Worm (Caenorhabditis elegans): ENCODE data around the gene ZK402.5.
"Not testable (repeated sequence)": the region's sequence is repeated elsewhere in the genome, so short reads cannot be mapped to it uniquely, and the experiment has no call there.

The ZK402.5 gene

DNA sequence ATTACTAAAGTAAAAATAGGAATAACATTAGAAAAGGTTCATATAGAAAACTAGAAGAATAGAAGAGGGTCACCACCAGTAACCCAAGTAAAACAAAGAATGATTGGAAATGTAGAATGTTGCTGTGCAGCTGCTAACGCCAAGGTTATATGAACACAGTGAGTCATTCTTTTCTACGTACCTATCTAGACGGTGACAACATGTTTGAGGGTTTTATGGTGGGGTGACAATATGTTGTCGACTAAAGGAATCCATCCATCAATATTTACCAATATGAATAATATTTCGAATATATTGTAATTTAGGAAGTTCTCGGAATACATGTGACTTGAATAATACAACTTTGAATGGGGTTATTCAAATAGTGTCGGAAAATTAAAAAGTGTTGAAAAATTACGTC lies at the start of gene ZK402.5:
Gene ZK402.5 (minus strand): TSS at position 101 of the 400 bp plus-strand sequence.
- TF ChIP-seq dao-5 (tag; optimal IDR thresholded peaks at IDR 0.05) (no peak), W03F9.2 (tag; optimal IDR thresholded peaks at IDR 0.05) (no peak), him-1 (tag; optimal IDR thresholded peaks at IDR 0.05) (no peak)

DNA sequence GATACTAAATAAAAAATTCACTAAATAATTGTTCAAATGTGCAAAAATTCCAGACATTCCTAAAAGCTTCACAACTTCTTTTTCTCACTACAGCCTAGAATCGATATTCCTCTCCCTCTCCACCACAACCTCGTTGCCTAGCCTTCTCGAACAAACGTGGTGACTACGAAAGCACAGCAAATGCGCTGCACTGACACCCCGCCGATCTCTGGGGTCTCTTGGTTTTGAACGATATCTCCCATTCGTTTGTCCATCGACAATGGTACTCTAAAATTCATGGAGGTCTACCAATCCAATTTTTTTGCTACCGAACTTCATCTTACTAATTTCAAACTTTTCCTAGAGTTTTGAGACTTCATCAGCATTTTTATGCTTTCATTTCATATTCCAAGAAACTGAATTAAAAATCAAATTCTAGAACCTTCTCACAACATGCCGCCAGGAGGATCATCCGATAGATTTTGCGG lies 49.2 kb upstream of the ZK402.5 start, which contains the start of gene W05H7.1:
Gene W05H7.1 (plus strand): TSS at position 417 of the 467 bp plus-strand sequence.
- TF ChIP-seq W03F9.2 (tag; optimal IDR thresholded peaks at IDR 0.05) (no peak), him-1 (tag; optimal IDR thresholded peaks at IDR 0.05) (no peak), dao-5 (tag; optimal IDR thresholded peaks at IDR 0.05) (no peak)

DNA sequence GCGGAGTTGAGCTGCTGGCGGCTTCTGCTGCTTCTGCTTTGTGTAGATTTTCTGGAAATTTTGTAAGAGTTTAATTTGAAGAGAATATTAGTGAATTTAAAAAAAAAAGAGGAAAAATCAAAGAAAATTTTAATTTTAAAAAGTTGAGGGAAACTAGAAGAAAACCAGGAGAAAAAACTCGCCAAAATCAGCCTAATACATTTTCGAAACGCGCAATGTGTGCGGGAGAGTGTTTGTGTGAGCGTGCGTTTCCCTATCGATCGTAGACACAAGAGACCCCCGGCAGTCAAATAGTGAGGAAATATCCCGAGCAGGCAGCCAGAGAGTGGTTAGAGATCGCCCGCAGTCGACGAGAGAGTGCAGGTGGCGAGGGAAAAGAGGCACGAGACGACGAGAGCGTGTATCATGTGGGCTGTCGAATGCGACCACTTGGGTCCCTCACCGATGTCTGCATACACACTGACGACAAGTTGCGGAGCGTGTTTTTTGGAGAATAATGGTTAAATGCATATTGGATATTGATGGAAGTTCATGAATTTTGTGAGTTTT lies 45.5 kb upstream of the ZK402.5 start, which contains the start of gene zfp-3:
Gene zfp-3 (minus strand): TSS at position 51 of the 549 bp plus-strand sequence.
- peak; percentile 62 for TF ChIP-seq dao-5 (tag; optimal IDR thresholded peaks at IDR 0.05)
- TF ChIP-seq him-1 (tag; optimal IDR thresholded peaks at IDR 0.05), result peak; percentile 80
- TF ChIP-seq W03F9.2 (tag; optimal IDR thresholded peaks at IDR 0.05), result peak; percentile 72

DNA sequence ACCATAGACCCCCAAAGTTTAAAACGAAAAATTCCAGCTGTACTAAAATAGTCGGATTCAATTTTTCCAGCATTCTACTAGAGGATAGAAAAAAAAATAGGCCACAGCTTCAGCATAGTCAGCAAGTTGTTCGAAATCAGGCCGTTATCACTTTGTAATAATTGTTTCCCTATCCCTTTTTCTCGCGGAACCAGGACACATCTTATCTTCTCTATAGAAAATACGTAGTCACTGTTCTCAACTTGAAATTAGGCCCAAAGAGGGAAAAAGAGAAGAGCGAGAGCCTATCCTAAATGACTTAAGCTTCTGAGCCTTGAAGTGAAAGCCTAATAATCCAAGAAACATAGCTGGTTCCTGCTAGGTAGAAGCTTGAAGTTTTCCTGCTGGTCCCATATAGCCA lies 44.5 kb upstream of the ZK402.5 start:
- no peak for TF ChIP-seq W03F9.2 (tag; optimal IDR thresholded peaks at IDR 0.05)
- TF ChIP-seq him-1 (tag; optimal IDR thresholded peaks at IDR 0.05), result no peak
- no peak for TF ChIP-seq dao-5 (tag; optimal IDR thresholded peaks at IDR 0.05)

DNA sequence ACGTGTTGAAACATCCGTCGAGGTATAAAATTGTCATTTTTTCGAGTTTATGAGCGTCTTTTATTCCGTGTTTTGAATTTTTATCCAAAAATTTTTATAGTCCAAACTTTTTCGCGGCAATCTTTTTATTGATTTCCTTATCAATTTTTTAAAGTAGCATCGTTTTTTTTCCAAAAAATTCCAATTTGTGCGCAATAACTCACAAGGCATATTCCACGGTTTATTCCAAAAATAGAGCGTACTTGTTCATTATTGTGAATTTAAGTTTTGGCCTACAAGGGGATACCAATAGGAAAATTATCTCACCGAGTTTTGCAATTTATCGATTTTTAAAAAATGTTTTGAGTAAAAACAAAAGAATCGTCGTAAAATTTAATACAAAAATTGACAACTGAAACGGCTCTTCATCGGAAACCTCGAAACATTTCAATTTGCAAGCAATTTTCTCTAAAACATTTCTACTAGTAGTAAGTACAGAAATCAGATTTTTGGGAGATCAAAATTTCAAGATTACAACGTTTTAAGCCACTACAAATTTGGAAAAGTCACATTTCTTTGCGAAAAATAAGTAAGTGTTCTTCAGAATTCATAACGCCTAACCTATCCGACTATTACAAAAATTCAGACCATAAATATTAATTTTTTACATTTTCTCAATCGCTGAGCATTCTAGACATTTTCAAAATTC lies 42.5 kb upstream of the ZK402.5 start:
- TF ChIP-seq him-1 (tag; optimal IDR thresholded peaks at IDR 0.05), result no peak
- TF ChIP-seq W03F9.2 (tag; optimal IDR thresholded peaks at IDR 0.05), result no peak
- no peak for TF ChIP-seq dao-5 (tag; optimal IDR thresholded peaks at IDR 0.05)

DNA sequence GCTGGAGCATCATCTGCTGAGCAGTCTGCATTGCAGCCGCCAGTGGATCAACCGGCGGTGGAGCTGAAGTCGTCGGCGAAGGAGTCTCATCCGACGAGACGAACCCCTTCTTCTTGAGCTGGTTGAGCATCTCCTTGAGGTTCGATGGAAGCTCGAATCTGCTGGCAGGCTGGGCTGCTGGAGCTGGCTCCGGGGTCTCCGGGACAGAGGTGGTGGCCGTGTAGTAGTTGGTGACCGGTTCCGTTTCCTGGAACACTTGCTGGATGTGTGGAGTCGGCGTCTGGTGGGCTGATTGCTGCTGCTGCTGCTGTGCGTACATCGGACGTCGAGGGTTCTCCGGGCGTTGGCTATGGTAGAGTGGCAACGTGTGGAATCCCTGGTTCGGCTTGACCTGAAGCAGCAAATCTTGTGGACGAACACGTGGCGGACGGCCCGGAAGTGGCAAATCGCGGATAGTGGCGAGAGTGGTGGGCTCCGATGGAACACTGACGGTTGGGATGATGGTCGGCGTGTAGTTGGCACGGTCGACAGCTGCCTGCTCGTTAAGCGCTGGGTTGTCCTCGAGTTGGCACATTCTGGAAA lies 40.5 kb upstream of the ZK402.5 start:
- TF ChIP-seq dao-5 (tag; optimal IDR thresholded peaks at IDR 0.05) (no peak), W03F9.2 (tag; optimal IDR thresholded peaks at IDR 0.05) (no peak)

DNA sequence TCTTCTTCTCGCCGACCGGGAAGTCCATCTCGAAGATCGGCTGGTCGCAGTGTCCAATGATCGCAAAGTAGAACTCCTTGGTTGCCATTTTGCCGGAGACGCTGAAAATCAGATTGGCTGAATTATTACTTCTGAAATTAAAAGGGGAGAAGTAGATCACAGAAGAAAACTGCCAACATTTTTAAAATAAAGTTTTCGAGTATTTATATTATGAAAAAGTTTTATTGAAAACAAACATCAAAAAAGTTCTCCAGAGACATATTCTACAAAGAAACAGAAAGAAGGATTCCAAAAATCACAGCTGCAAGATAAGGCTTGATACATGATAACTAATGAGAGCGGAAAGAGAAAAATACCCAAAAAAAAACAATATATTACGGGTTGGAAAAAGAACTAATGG lies 39.0 kb upstream of the ZK402.5 start, which contains the start of gene sedl-1:
Gene sedl-1 (minus strand): TSS at position 101 of the 400 bp plus-strand sequence.
- no peak for TF ChIP-seq dao-5 (tag; optimal IDR thresholded peaks at IDR 0.05)
- no peak for TF ChIP-seq him-1 (tag; optimal IDR thresholded peaks at IDR 0.05)
- no peak for TF ChIP-seq W03F9.2 (tag; optimal IDR thresholded peaks at IDR 0.05)

DNA sequence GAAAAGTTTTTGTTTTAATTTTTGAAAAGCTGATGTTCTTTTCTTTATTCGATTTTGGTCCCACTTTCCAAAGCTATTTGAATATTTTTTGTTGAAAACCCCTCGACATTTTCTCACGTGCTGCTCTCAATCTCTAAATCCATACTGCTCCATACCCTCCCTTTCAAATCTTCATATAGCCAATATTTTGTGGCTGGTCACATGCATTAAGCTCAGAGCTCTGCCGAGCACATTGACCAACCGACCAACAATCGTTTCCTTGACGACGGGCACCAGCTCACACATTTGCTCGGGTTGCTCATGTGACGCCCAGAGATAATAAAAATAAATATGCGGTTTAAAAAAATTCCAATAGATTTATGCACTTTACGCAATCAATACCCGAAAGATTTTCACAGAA lies 37.8 kb upstream of the ZK402.5 start:
- TF ChIP-seq him-1 (tag; optimal IDR thresholded peaks at IDR 0.05), result no peak
- TF ChIP-seq W03F9.2 (tag; optimal IDR thresholded peaks at IDR 0.05), result no peak
- TF ChIP-seq dao-5 (tag; optimal IDR thresholded peaks at IDR 0.05), result no peak

DNA sequence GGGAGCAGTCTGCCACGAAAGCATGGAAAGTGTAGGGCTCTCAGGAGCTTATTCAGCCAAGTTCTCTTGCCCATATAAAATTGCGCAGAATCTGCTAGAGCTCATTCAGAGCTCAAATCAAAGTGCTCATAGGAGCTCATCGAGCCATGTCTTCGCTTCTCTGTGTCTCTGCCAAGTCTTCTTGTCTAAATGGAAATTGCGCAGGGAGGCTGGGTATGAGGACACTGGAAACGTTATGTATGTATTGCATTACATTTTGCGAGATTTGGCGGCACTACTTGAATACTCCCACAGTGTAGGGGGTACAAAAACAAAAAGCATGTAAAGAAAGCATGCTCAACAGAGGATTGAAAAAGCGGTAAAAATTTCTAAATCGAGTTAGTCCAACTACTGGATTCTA lies 35.9 kb upstream of the ZK402.5 start:
- TF ChIP-seq dao-5 (tag; optimal IDR thresholded peaks at IDR 0.05) (no peak), W03F9.2 (tag; optimal IDR thresholded peaks at IDR 0.05) (no peak), him-1 (tag; optimal IDR thresholded peaks at IDR 0.05) (no peak)

DNA sequence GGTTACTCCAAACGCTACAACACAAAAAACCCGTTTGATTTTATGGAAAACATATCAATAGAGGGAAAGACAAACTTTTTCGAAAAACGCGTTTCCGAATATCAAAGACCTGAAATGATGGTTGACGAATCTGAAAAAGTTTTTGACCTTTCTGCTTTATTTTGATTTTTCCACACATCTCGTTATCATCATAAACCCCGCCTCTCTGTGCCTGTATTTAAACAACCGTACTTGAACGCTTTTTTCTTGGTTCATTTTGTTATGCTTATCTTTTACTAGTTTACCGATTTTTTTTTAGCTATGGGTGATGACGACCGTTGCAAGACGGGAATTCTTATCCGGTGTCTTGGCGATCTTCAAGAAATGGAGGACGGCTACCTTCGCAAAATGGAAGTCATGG lies 29.5 kb upstream of the ZK402.5 start, which contains the start of gene F19G12.1:
Gene F19G12.1 (plus strand): TSS at position 301 of the 400 bp plus-strand sequence.
- not testable (repeated sequence) for TF ChIP-seq him-1, W03F9.2, dao-5 (tag; optimal IDR thresholded peaks at IDR 0.05)

DNA sequence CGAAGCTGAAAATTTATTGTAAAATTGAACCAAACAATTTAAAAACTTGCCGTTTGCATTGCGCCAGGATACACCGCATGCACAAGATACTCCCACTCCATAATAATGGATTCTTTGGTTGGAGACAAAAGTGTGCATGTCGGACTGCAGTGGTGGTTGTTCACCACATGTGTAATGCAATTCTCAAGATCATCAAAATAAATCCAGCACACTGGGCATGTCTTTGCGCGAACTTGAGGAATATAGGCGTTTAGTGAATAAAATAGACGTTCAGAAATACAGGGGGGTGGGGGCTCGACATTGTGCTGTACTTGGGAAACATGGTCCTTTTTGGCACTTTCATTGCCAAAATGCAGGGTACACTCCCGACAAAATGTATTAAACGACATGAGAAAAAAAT lies 25.3 kb upstream of the ZK402.5 start, which contains the start of gene F19G12.11:
Gene F19G12.11 (minus strand): TSS at position 101 of the 400 bp plus-strand sequence.
- no peak for TF ChIP-seq W03F9.2 (tag; optimal IDR thresholded peaks at IDR 0.05)

DNA sequence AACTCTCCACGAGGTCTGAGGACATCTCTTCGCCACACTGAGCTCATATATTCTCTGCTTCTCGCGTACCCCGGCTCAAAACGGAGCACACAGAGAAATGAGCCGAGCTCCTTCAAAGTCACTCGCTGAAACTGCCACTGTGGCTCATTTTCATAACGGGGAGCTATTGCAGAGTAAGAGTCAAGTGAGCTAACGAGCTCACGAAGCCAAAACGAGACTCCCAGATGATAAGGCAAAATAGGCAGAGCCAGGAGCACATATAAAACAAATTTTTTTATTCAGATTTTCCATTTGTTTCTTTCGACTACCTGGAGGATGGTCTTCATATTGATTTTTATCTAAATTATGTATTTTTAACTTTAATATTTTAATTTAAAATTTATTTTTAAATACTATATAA lies 23.4 kb upstream of the ZK402.5 start, which contains the start of gene F19G12.3:
Gene F19G12.3 (plus strand): TSS at position 301 of the 400 bp plus-strand sequence.
- TF ChIP-seq W03F9.2 (tag; optimal IDR thresholded peaks at IDR 0.05) (no peak), dao-5 (tag; optimal IDR thresholded peaks at IDR 0.05) (no peak), him-1 (tag; optimal IDR thresholded peaks at IDR 0.05) (no peak)

DNA sequence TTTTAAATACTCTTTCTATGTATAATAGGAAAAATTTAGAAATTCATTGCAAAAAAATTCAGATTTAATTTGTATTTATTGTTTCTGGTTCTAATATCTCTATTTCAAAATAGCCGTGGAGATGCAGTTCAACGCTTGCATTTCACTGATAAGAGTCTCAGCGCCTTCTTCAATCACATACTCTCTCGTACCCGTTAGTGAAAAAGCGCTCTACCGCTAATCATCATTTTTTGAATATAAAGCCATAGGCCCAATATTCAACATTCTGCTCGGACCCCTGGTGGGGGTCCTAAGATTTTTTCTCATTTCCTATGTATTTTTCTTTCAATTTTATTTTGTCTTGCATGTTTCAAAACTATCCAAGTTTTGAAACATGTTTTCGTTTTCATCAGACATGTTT lies 19.4 kb upstream of the ZK402.5 start:
- TF ChIP-seq dao-5 (tag; optimal IDR thresholded peaks at IDR 0.05) (no peak), him-1 (tag; optimal IDR thresholded peaks at IDR 0.05) (no peak), W03F9.2 (tag; optimal IDR thresholded peaks at IDR 0.05) (no peak)

DNA sequence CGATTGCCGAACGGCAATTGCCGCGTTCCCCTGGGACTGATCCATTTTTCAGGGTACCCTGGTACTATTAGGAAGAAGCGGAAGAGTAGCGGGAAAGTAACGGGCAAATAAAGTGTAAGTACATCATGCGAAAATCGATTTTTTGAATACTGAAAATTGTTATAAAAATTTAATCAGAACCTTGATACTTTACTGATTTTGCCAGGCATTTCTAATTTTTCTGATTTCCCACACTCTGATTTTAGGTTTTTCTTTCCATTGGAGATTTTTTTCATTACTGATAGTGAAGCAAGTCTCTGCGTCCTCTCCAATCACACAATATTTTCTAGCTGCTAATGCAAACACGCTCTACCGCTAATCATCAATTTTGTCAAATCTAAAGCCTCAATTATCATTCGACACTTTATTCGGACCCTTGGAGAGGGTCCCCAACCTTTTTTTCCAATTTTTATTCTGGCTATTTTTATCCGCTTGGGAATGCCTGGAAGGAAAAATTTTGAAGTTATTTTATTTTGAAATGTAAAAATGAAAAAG lies 18.1 kb upstream of the ZK402.5 start, which contains the start of gene F19G12.9:
Gene F19G12.9 (plus strand): TSS at position 51 of the 534 bp plus-strand sequence.
- TF ChIP-seq W03F9.2 (tag; optimal IDR thresholded peaks at IDR 0.05), result no peak
- TF ChIP-seq dao-5 (tag; optimal IDR thresholded peaks at IDR 0.05), result no peak
- no peak for TF ChIP-seq him-1 (tag; optimal IDR thresholded peaks at IDR 0.05)
